Worm (Caenorhabditis elegans) whole organism, L3 larva: ENCODE results near the gene lido-17.

Experiments
- ama-1 ChIP-seq: fragments of 150-350 bp; optimal IDR thresholded peaks from 2 replicates; lab custom pipeline; 2018
- egl-27 ChIP-seq: sonication (generic microtip); optimal IDR thresholded peaks from 4 replicates; lab custom pipeline; 2017; ENCODE audit warnings: missing biosample characterization, missing genetic modification reagents, missing genetic modification characterization
- fkh-10 ChIP-seq: sonication (generic microtip); optimal IDR thresholded peaks from 2 replicates; lab custom pipeline; 2017; ENCODE audit warnings: missing biosample characterization, missing genetic modification reagents, missing genetic modification characterization
- lin-39 ChIP-seq: fragments of 150-350 bp; optimal IDR thresholded peaks from 2 replicates; lab custom pipeline; 2018; ENCODE audit warnings: missing biosample characterization, missing genetic modification reagents, missing genetic modification characterization
- lsy-12 ChIP-seq: sonication (generic microtip); optimal IDR thresholded peaks from 2 replicates; lab custom pipeline; 2016; ENCODE audit warnings: mild to moderate bottlenecking, missing genetic modification characterization, missing compliant biosample characterization
- nhr-28 ChIP-seq: fragments of 150-350 bp; optimal IDR thresholded peaks from 2 replicates; lab custom pipeline; 2014; ENCODE audit warnings: missing biosample characterization, missing genetic modification characterization
- nhr-76 ChIP-seq: fragments of 150-350 bp; sonication (generic microtip); optimal IDR thresholded peaks from 5 replicates; lab custom pipeline; 2014; ENCODE audit warnings: missing biosample characterization, missing genetic modification characterization
- snpc-4 ChIP-seq: fragments of 150-350 bp; optimal IDR thresholded peaks from 2 replicates; lab custom pipeline; 2014; ENCODE audit warnings: missing biosample characterization, missing genetic modification characterization
- unc-62 ChIP-seq: fragments of 150-350 bp; sonication (generic microtip); optimal IDR thresholded peaks from 4 replicates; lab custom pipeline; 2014; ENCODE audit warnings: missing biosample characterization, missing genetic modification reagents, missing genetic modification characterization
- ztf-4 ChIP-seq: fragments of 150-350 bp; optimal IDR thresholded peaks from 2 replicates; lab custom pipeline; 2014; ENCODE audit warnings: missing biosample characterization, missing genetic modification characterization

DNA sequence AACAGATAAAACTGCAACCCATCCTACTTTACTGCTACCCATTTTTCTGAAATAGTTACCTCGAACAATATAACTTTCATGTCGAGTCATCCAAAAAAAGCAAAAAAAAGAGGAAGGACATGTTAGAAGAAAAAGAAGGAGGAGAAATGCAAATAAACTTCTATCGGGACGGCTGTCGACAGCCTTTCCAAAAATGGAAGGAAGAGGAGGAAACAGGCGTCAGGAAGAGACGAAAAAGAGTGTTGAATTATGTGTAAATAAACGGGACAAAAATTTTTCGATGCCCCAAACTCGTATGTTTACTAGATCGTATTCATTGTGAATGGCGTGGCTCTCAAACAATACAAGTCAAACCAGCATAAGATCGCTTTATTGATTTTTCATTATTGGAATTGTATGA lies 35.0 kb upstream of the lido-17 start, which contains the start of gene M176.5:
- no peak for TF ChIP-seq fkh-10 (GFP tag; lab: Kevin White, UChicago)
- no peak for TF ChIP-seq nhr-28 (tag; lab: Kevin White, UChicago)
- TF ChIP-seq lsy-12 (tag; lab: Kevin White, UChicago), result no peak
- TF ChIP-seq snpc-4 (tag; lab: Kevin White, UChicago), result no peak
- TF ChIP-seq nhr-76 (tag; lab: Kevin White, UChicago), result no peak
- no peak for TF ChIP-seq ama-1 (lab: Kevin White, UChicago)
- no peak for TF ChIP-seq ztf-4
- no peak for TF ChIP-seq egl-27
- TF ChIP-seq unc-62, result no peak
- TF ChIP-seq lin-39 (tag; lab: Kevin White, UChicago), result no peak
